Fruit fly (Drosophila melanogaster) whole organism: ENCODE measurements around the gene CG6790.
A peak's percentile ranks its signal among the peaks of the same experiment; 100 is the strongest.

Source experiments
- CG8478 ChIP-seq: fragments of >200 bp; optimal IDR thresholded peaks from 2 replicates; lab custom pipeline; 2018; ENCODE audit warnings: inconsistent platforms
- Dll ChIP-seq: fragments of >200 bp; optimal IDR thresholded peaks from 2 replicates; lab custom pipeline; 2017
- EcR ChIP-seq, 2 experiments: fragments of >200 bp; optimal IDR thresholded peaks; 2 replicates each; lab custom pipeline; 2017; ENCODE audit warnings: missing biosample characterization in 2 of 2, missing genetic modification characterization in 2 of 2, missing genetic modification reagents in 2 of 2
- pan ChIP-seq: fragments of >200 bp; optimal IDR thresholded peaks from 2 replicates; lab custom pipeline; 2017
- psq ChIP-seq: fragments of >200 bp; optimal IDR thresholded peaks from 2 replicates; lab custom pipeline; 2017
- usp ChIP-seq: fragments of >200 bp; optimal IDR thresholded peaks from 2 replicates; lab custom pipeline; 2017; ENCODE audit warnings: missing biosample characterization, missing genetic modification characterization, mixed read lengths

The CG6790 gene

dm6 chr3R:11614107-11614506 is 35.6 kb upstream of the CG6790 start:
- TF ChIP-seq CG8478 (lab: Kevin White, UChicago): no peak
- peak in 1 of 2 experiments; percentile 65 for TF ChIP-seq EcR (GFP tag; optimal IDR thresholded peaks at IDR 0.05; lab: Kevin White, UChicago)

- TF ChIP-seq EcR (GFP tag; optimal IDR thresholded peaks at IDR 0.05; lab: Kevin White, UChicago) (no peak), pan (lab: Kevin White, UChicago) (peak; percentile 40), psq (lab: Kevin White, UChicago) (no peak)
These were observed 34.9 kb upstream of the CG6790 start for dm6 chr3R:11613252-11614036.

DNA sequence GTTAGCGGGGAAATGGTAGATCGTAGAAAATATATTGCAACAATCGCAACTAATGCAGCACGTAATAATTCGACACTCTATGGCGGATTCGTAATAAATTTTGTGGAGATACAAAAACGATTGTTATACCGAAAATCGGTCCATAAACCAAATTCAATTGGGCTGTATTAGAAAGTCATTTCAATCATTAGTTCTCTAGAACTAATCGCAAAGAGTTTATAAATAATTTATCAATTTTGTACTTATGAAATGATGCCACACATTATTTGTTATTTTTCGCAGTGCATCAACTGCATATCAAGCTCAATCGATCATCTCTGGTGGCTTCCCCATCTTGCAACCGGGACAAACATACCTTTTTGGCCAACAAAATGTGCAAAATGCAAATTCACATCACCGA is 33.9 kb upstream of the CG6790 start:
- TF ChIP-seq Dll (lab: Kevin White, UChicago) (no peak), psq (lab: Kevin White, UChicago) (no peak), CG8478 (lab: Kevin White, UChicago) (no peak)

DNA sequence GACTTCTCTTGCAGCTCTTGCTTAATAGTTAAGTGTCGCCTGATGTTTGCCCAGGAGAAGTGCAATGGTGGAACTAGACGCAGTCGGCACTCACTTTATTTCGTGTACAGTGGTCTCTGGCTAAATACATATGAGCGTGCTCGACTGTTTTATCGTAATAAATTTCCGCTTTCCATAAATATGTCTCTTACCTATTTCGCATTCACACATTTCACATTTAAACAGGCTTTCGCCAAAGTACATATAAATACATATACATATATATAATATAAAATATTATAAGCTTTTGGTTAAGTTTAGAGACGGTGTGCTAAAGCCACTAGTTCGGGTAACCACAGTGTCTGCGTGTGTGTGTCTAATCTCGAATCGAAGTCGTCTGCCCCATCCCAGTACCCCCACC is 28.1 kb upstream of the CG6790 start:
- TF ChIP-seq CG8478 (lab: Kevin White, UChicago): no peak
- no peak for TF ChIP-seq psq (lab: Kevin White, UChicago)
- no peak for TF ChIP-seq Dll (lab: Kevin White, UChicago)
- no peak for TF ChIP-seq EcR (GFP tag; optimal IDR thresholded peaks at IDR 0.05; lab: Kevin White, UChicago)
- no peak for TF ChIP-seq usp (GFP tag; lab: Kevin White, UChicago)
- TF ChIP-seq pan (lab: Kevin White, UChicago): no peak

dm6 chr3R:11604654-11605436 is 26.3 kb upstream of the CG6790 start:
- TF ChIP-seq Dll (lab: Kevin White, UChicago): peak; percentile 96
- TF ChIP-seq EcR (GFP tag; optimal IDR thresholded peaks at IDR 0.05; lab: Kevin White, UChicago): no peak
- no peak for TF ChIP-seq psq (lab: Kevin White, UChicago)
- no peak for TF ChIP-seq CG8478 (lab: Kevin White, UChicago)

dm6 chr3R:11603136-11603535 is 24.6 kb upstream of the CG6790 start:
- TF ChIP-seq EcR (GFP tag; optimal IDR thresholded peaks at IDR 0.05; lab: Kevin White, UChicago): no peak
- TF ChIP-seq psq (lab: Kevin White, UChicago): no peak
- no peak for TF ChIP-seq usp (GFP tag; lab: Kevin White, UChicago)
- TF ChIP-seq pan (lab: Kevin White, UChicago): no peak
- no peak for TF ChIP-seq CG8478 (lab: Kevin White, UChicago)
- no peak for TF ChIP-seq Dll (lab: Kevin White, UChicago)

DNA sequence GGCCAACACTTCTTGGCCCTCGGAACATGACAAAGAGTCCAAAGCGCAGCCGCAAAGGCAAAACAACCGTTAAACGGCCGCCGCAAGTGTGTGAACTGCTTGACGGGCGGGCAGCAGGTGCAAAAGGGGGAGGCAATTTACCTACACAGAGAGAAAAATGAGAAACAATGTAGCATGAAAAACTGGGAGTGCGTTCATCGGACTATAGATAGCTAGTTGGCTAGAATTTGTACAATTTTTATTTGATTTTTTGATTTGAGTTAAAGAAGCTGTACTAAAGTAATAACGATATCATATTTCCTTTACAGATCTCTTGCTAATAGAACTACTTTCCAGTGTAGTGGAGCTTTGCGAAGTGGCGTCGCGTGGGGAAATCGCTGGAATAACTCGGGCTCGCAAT is 17.0 kb upstream of the CG6790 start:
- TF ChIP-seq CG8478 (lab: Kevin White, UChicago): no peak

- TF ChIP-seq psq (lab: Kevin White, UChicago) (no peak), pan (lab: Kevin White, UChicago) (no peak), EcR (GFP tag; optimal IDR thresholded peaks at IDR 0.05; lab: Kevin White, UChicago) (no peak), CG8478 (lab: Kevin White, UChicago) (no peak), Dll (lab: Kevin White, UChicago) (no peak), usp (GFP tag; lab: Kevin White, UChicago) (no peak)
These were observed 11.3 kb upstream of the CG6790 start, which contains the start of gene CG6791 for dm6 chr3R:11589764-11590358. Gene CG6791 (minus strand): TSS chr3R:11590146.

- no peak for TF ChIP-seq psq (lab: Kevin White, UChicago)
- peak; percentile 35 for TF ChIP-seq pan (lab: Kevin White, UChicago)
These were observed 3.7 kb upstream of the CG6790 start for dm6 chr3R:11582253-11582589.

- TF ChIP-seq psq (lab: Kevin White, UChicago) (no peak), EcR (GFP tag; optimal IDR thresholded peaks at IDR 0.05; lab: Kevin White, UChicago) (no peak), CG8478 (lab: Kevin White, UChicago) (no peak), Dll (lab: Kevin White, UChicago) (no peak), usp (GFP tag; lab: Kevin White, UChicago) (no peak), pan (lab: Kevin White, UChicago) (no peak)
These were observed 3.1 kb upstream of the CG6790 start, which contains the start of gene wkd for dm6 chr3R:11581340-11582252. Gene wkd (plus strand): TSS chr3R:11581576.

- TF ChIP-seq CG8478 (lab: Kevin White, UChicago) (no peak), pan (lab: Kevin White, UChicago) (no peak), psq (lab: Kevin White, UChicago) (no peak)
These were observed 7.1 kb downstream of the CG6790 start for dm6 chr3R:11571408-11571807.
